Fruit fly (Drosophila melanogaster) whole organism, adult: ENCODE measurements around the gene CG42404.

Experiments used
- CG11617 ChIP-seq: fragments of 200-800 bp; sonication (Bioruptor generic); optimal IDR thresholded peaks from 2 replicates; lab custom pipeline; 2017; ENCODE audit warnings: mild to moderate bottlenecking, missing biosample characterization, missing genetic modification reagents, missing genetic modification characterization
- CG12768 ChIP-seq: fragments of 200-800 bp; sonication (Bioruptor generic); optimal IDR thresholded peaks from 2 replicates; lab custom pipeline; 2017; ENCODE audit warnings: missing biosample characterization, missing genetic modification characterization, mild to moderate bottlenecking, moderate library complexity, missing genetic modification reagents
- CG1620 ChIP-seq: fragments of 200-800 bp; sonication (Bioruptor generic); optimal IDR thresholded peaks from 2 replicates; lab custom pipeline; 2016; ENCODE audit warnings: missing biosample characterization, missing genetic modification characterization
- CG7101 ChIP-seq: fragments of 200-800 bp; sonication (Bioruptor generic); optimal IDR thresholded peaks from 2 replicates; lab custom pipeline; 2018; ENCODE audit warnings: missing biosample characterization, mild to moderate bottlenecking, missing genetic modification characterization, moderate library complexity
- Crg-1 ChIP-seq: fragments of 200-800 bp; sonication (Bioruptor generic); optimal IDR thresholded peaks from 2 replicates; lab custom pipeline; 2016; ENCODE audit warnings: missing biosample characterization, missing genetic modification characterization

dm6 chr3R:15286693-15287041 lies 36.8 kb downstream of the CG42404 start:
- TF ChIP-seq CG1620 = no peak
- TF ChIP-seq CG7101 = no peak
- TF ChIP-seq CG11617 = no peak
- no peak for TF ChIP-seq CG12768 (GFP tag; lab: Kevin White, UChicago)
- TF ChIP-seq Crg-1 = no peak
